Worm (Caenorhabditis elegans): ENCODE measurements around the gene K12B6.4.

The K12B6.4 gene

DNA sequence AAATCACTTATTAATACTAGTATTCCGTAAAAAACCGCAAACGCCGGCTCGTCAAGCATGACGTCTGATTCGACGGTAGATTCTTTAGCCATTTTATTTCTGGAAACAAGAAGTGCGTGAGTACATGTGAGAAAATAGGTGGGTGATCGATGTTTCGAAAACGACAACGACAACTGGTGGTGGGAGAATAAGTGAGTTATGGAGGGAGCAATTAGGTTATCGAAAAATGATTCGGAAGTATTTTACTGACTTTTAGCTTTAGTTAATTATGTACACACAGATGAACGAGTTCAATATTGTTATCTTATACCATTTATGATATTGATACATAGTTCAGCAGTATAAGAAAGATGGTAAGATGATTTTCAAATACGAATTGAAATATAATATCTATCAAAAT is 5.3 kb upstream of the K12B6.4 start, which contains the start of gene srn-1:
TSS of gene srn-1 (minus strand) at position 101 of the 400 bp plus-strand sequence.
- TF ChIP-seq pha-4 (tag; optimal IDR thresholded peaks at IDR 0.05) (no peak), nhr-2 (tag; optimal IDR thresholded peaks at IDR 0.05) (no peak), sem-2 (GFP tag; optimal IDR thresholded peaks at IDR 0.05) (no peak), nhr-28 (tag; optimal IDR thresholded peaks at IDR 0.05) (no peak), ces-1 (GFP tag; optimal IDR thresholded peaks at IDR 0.05) (no peak), hlh-1 (tag; optimal IDR thresholded peaks at IDR 0.05) (no peak), flh-1 (GFP tag; optimal IDR thresholded peaks at IDR 0.05) (no peak), unc-62 (GFP tag; optimal IDR thresholded peaks at IDR 0.05) (no peak), nhr-237 (tag; optimal IDR thresholded peaks at IDR 0.05) (no peak)

DNA sequence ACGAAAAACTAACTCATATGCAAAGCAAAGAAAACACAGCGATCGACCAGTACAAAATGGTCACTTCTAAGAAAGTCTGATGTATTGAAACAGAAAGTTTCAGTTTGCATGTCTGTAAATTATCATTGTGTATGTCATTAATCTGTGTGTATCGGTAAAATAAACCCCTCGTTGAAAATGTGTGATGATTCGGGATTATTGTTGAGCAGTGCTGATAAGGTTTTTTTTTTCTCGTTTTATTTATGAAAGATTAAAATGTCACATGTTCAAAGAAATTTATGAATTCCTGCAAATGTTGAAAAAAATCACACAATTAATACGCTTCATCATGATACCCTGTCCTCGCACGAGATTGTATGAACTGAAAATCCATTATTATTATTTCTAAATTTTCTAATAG is 1.0 kb downstream of the K12B6.4 start:
- no peak for TF ChIP-seq pha-4 (tag; optimal IDR thresholded peaks at IDR 0.05)
- TF ChIP-seq sptf-1 (tag; optimal IDR thresholded peaks at IDR 0.05): no peak
- no peak for TF ChIP-seq ces-1 (GFP tag; optimal IDR thresholded peaks at IDR 0.05)
- TF ChIP-seq ham-2 (GFP tag; optimal IDR thresholded peaks at IDR 0.05): no peak
- TF ChIP-seq mep-1 (tag; optimal IDR thresholded peaks at IDR 0.05): no peak
- no peak for TF ChIP-seq unc-39 (tag; optimal IDR thresholded peaks at IDR 0.05)
- TF ChIP-seq ceh-39 (tag; optimal IDR thresholded peaks at IDR 0.05): no peak
- no peak for TF ChIP-seq mab-5 (tag; optimal IDR thresholded peaks at IDR 0.05)
- TF ChIP-seq hlh-1 (tag; optimal IDR thresholded peaks at IDR 0.05): no peak
- TF ChIP-seq mls-2 (tag; optimal IDR thresholded peaks at IDR 0.05): no peak
- TF ChIP-seq nhr-237 (tag; optimal IDR thresholded peaks at IDR 0.05): no peak
- no peak for TF ChIP-seq M03D4.4 (tag; optimal IDR thresholded peaks at IDR 0.05)
- no peak for TF ChIP-seq zip-8 (tag; optimal IDR thresholded peaks at IDR 0.05)
- TF ChIP-seq unc-62 (GFP tag; optimal IDR thresholded peaks at IDR 0.05): no peak
- TF ChIP-seq drap-1 (GFP tag; optimal IDR thresholded peaks at IDR 0.05): no peak
- no peak for TF ChIP-seq sem-2 (GFP tag; optimal IDR thresholded peaks at IDR 0.05)
- TF ChIP-seq lsy-2 (tag; optimal IDR thresholded peaks at IDR 0.05): no peak
- no peak for TF ChIP-seq snpc-4 (tag; optimal IDR thresholded peaks at IDR 0.05)

- TF ChIP-seq lin-32 (GFP tag; optimal IDR thresholded peaks at IDR 0.05): no peak
These were observed 2.7 kb downstream of the K12B6.4 start, which contains the start of gene fil-2 for ce11 chrV:6278117-6279081. TSS of gene fil-2 (plus strand) at chrV:6279031.

- TF ChIP-seq mab-5 (tag; optimal IDR thresholded peaks at IDR 0.05) (no peak), ces-1 (GFP tag; optimal IDR thresholded peaks at IDR 0.05) (no peak), mls-2 (tag; optimal IDR thresholded peaks at IDR 0.05) (no peak), lin-13 (tag; optimal IDR thresholded peaks at IDR 0.05) (no peak), elt-1 (tag; optimal IDR thresholded peaks at IDR 0.05; ENCODE audit: borderline replicate concordance, insufficient read depth) (no peak), nhr-2 (tag; optimal IDR thresholded peaks at IDR 0.05) (no peak), bed-3 (GFP tag; optimal IDR thresholded peaks at IDR 0.05) (no peak), hlh-1 (tag; optimal IDR thresholded peaks at IDR 0.05) (no peak), unc-62 (GFP tag; optimal IDR thresholded peaks at IDR 0.05) (no peak), mep-1 (tag; optimal IDR thresholded peaks at IDR 0.05) (no peak), cnd-1 (tag; optimal IDR thresholded peaks at IDR 0.05) (no peak), unc-39 (tag; optimal IDR thresholded peaks at IDR 0.05) (no peak), unc-120 (tag; optimal IDR thresholded peaks at IDR 0.05; ENCODE audit: poor library complexity, severe bottlenecking) (no peak), zip-8 (tag; optimal IDR thresholded peaks at IDR 0.05) (no peak), lin-32 (GFP tag; optimal IDR thresholded peaks at IDR 0.05) (no peak), flh-1 (GFP tag; optimal IDR thresholded peaks at IDR 0.05) (no peak), ceh-83 (GFP tag; optimal IDR thresholded peaks at IDR 0.05) (no peak), pha-4 (tag; optimal IDR thresholded peaks at IDR 0.05) (no peak), blmp-1 (tag; optimal IDR thresholded peaks at IDR 0.05) (no peak), nhr-12 (tag; optimal IDR thresholded peaks at IDR 0.05) (no peak)
These were observed 3.8 kb downstream of the K12B6.4 start for ce11 chrV:6277178-6277834.

Data from whole organism, mixed stage, embryonic.